Worm (Caenorhabditis elegans): ENCODE results near the gene F55H2.7.

Gene F55H2.7

ce11 chrIII:9516148-9516547 lies at the start of gene F55H2.7:
Gene F55H2.7 (minus strand): TSS chrIII:9516248.
- TF ChIP-seq lin-1 (GFP tag; IDR thresholded peaks at IDR 0.05) = no peak
- no peak for TF ChIP-seq ceh-20 (GFP tag; IDR thresholded peaks at IDR 0.05)
- no peak for TF ChIP-seq daf-16 (GFP tag; optimal IDR thresholded peaks at IDR 0.05)
- TF ChIP-seq daf-16 (tag; optimal IDR thresholded peaks at IDR 0.05) = peak; percentile 5
- no peak for TF ChIP-seq D1046.2 (GFP tag; IDR thresholded peaks at IDR 0.05)
- TF ChIP-seq aly-2 (tag; optimal IDR thresholded peaks at IDR 0.05) = no peak
- TF ChIP-seq lin-39 (tag; optimal IDR thresholded peaks at IDR 0.05) = no peak

ce11 chrIII:9564410-9564809 lies 48.4 kb upstream of the F55H2.7 start, which contains the start of gene C48B4.10:
Gene C48B4.10 (minus strand): TSS chrIII:9564510.
- TF ChIP-seq php-3 (GFP tag; IDR thresholded peaks at IDR 0.05) (no peak), unc-130 (GFP tag; optimal IDR thresholded peaks at IDR 0.05) (no peak)

ce11 chrIII:9563235-9563634 lies 47.2 kb upstream of the F55H2.7 start, which contains the start of gene C48B4.9:
Gene C48B4.9 (minus strand): TSS chrIII:9563335.
- no peak for TF ChIP-seq nhr-77 (tag; optimal IDR thresholded peaks at IDR 0.05)

- TF ChIP-seq cey-2 (tag; optimal IDR thresholded peaks at IDR 0.05; ENCODE audit: borderline replicate concordance, insufficient read depth) = no peak
- no peak for TF ChIP-seq nhr-111 (GFP tag; optimal IDR thresholded peaks at IDR 0.05)
- no peak for TF ChIP-seq ama-1 (optimal IDR thresholded peaks at IDR 0.05)
- TF ChIP-seq tra-1 (GFP tag; IDR thresholded peaks at IDR 0.05) = no peak
- TF ChIP-seq nhr-48 (tag; optimal IDR thresholded peaks at IDR 0.05) = no peak
- no peak for TF ChIP-seq spr-1 (tag; optimal IDR thresholded peaks at IDR 0.05)
- TF ChIP-seq ceh-44 (GFP tag; IDR thresholded peaks at IDR 0.05) = no peak
- TF ChIP-seq lin-15B (tag; optimal IDR thresholded peaks at IDR 0.05) = no peak
- no peak for TF ChIP-seq gei-8 (GFP tag; optimal IDR thresholded peaks at IDR 0.05)
- no peak for TF ChIP-seq fos-1 (tag; optimal IDR thresholded peaks at IDR 0.05)
- TF ChIP-seq F44E2.7 (GFP tag; IDR thresholded peaks at IDR 0.05) = no peak
- no peak for TF ChIP-seq dpl-1 (GFP tag; optimal IDR thresholded peaks at IDR 0.05)
- TF ChIP-seq dmd-9 (GFP tag; IDR thresholded peaks at IDR 0.05) = no peak
- no peak for TF ChIP-seq hmg-1.1 (GFP tag; IDR thresholded peaks at IDR 0.05)
- TF ChIP-seq ZK546.5 (tag; optimal IDR thresholded peaks at IDR 0.05) = no peak
- no peak for TF ChIP-seq daf-12 (tag; optimal IDR thresholded peaks at IDR 0.05)
- TF ChIP-seq Y48G9A.11 (GFP tag; IDR thresholded peaks at IDR 0.05) = no peak
- TF ChIP-seq unc-39 (tag; optimal IDR thresholded peaks at IDR 0.05) = no peak
Measured at ce11 chrIII:9561158-9561557, 45.1 kb upstream of the F55H2.7 start, which contains the start of gene C48B4.8. Gene C48B4.8 (minus strand): TSS chrIII:9561258.

ce11 chrIII:9559381-9559881 lies 43.4 kb upstream of the F55H2.7 start, which contains the start of gene C48B4.7:
Gene C48B4.7 (minus strand): TSS chrIII:9559431.
- TF ChIP-seq lin-38 (GFP tag; IDR thresholded peaks at IDR 0.05) (0 out of 2 replicates have a peak, but pooled peaks have one; percentile 24), mxl-2 (GFP tag; conservative IDR thresholded peaks at IDR 0.05) (no peak)

ce11 chrIII:9558463-9558862 lies 42.4 kb upstream of the F55H2.7 start, which contains the start of gene C48B4.6:
Gene C48B4.6 (minus strand): TSS chrIII:9558563.
- TF ChIP-seq nhr-77 (tag; optimal IDR thresholded peaks at IDR 0.05) = no peak

ce11 chrIII:9556300-9556699 lies 40.3 kb upstream of the F55H2.7 start, which contains the start of gene ZK1098.11:
Gene ZK1098.11 (plus strand): TSS chrIII:9556600.
- TF ChIP-seq nhr-76 (tag; optimal IDR thresholded peaks at IDR 0.05) (no peak), nhr-10 (tag; optimal IDR thresholded peaks at IDR 0.05) (no peak), lin-1 (GFP tag; IDR thresholded peaks at IDR 0.05) (no peak), tag-97 (GFP tag; IDR thresholded peaks at IDR 0.05) (no peak)

All from whole organism, L4 larva.